Worm (Caenorhabditis elegans) whole organism, L1 larva: Measurements from ENCODE around the gene Y17D7C.1.

Experiments used
- ceh-82 ChIP-seq, 3 experiments: fragments of 150-350 bp in 1 of 3; sonication (generic microtip) in 2 of 3; optimal IDR thresholded peaks; 2 replicates each; lab custom pipeline; 2014 to 2017; ENCODE audit warnings: missing biosample characterization in 3 of 3, missing genetic modification characterization in 3 of 3
- nhr-85 ChIP-seq: sonication (generic microtip); peaks from one replicate; lab custom pipeline; 2016; ENCODE audit warnings: missing genetic modification characterization, inconsistent platforms, missing compliant biosample characterization
- skn-1 ChIP-seq: fragments of 150-350 bp; optimal IDR thresholded peaks from 2 replicates; lab custom pipeline; 2014; ENCODE audit warnings: missing biosample characterization, missing genetic modification characterization
- snpc-4 ChIP-seq: fragments of 150-350 bp; optimal IDR thresholded peaks from 2 replicates; lab custom pipeline; 2014; ENCODE audit warnings: missing biosample characterization, missing genetic modification characterization
- unc-62 ChIP-seq: fragments of 150-350 bp; optimal IDR thresholded peaks from 2 replicates; lab custom pipeline; 2014; ENCODE audit warnings: missing biosample characterization, missing genetic modification reagents, missing genetic modification characterization

DNA sequence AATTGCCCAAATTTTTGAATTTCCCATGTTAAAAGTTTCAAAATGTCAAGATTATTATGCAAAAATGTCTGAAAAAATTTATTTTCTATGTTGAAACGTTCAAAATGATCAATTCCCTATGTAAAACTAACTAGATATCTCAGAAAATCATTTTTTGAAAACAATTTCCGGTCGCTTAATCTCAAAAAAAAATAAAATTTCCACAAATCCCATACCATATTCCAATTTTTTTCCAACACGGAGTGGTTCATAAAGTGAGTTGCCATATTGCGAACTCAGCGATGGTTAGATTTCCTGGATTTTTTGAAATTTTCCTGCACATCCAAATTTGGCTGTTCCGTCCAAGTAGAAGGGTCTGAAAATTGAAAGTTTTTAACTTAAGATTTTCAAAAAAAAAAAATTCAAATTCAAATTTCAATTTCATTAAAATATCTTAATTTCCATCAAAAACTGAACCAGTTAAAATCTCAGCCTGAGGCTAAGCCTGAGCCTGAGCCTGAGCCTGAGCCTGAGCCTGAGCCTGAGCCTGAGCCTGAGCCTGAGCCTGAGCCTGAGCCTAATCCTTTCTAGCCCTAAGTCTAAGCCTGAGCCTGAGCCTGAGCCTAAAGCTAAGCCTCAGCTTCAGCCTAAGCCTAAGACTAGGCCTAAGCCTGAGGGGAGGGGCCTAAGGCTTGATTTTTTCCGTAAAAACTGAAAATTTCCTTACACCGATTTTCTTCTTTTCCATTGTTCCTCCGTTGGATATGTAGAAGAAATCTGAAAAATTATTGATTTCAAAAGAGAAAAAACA lies 16.3 kb downstream of the Y17D7C.1 start:
- TF ChIP-seq ceh-82 (tag; optimal IDR thresholded peaks at IDR 0.05; lab: Kevin White, UChicago): no peak
- no peak for TF ChIP-seq unc-62 (GFP tag; lab: Kevin White, UChicago)
- TF ChIP-seq nhr-85 (tag; lab: Kevin White, UChicago): no peak
- TF ChIP-seq skn-1 (tag; lab: Kevin White, UChicago): no peak
- no peak for TF ChIP-seq snpc-4 (tag; lab: Kevin White, UChicago)
